Worm (Caenorhabditis elegans): Measurements from ENCODE around the gene sra-2.

sra-2 gene

ce11 chrII:9522986-9523385, 5.6 kb upstream of the sra-2 start, which contains the start of gene AH6.17:
TSS of gene AH6.17 (plus strand) at chrII:9523170.
- TF ChIP-seq flt-1 (GFP tag; IDR thresholded peaks at IDR 0.05) (no peak), tab-1 (GFP tag; IDR thresholded peaks at IDR 0.05) (no peak), med-1 (GFP tag; optimal IDR thresholded peaks at IDR 0.05; ENCODE audit: insufficient read depth) (no peak), klf-2 (GFP tag; conservative IDR thresholded peaks at IDR 0.05) (no peak), ztf-23 (GFP tag; IDR thresholded peaks at IDR 0.05) (no peak), T22C8.4 (GFP tag; IDR thresholded peaks at IDR 0.05) (no peak), ref-1 (GFP tag; conservative IDR thresholded peaks at IDR 0.05) (no peak), ztf-29 (GFP tag; IDR thresholded peaks at IDR 0.05) (no peak), cog-1 (tag; optimal IDR thresholded peaks at IDR 0.05) (no peak)

- TF ChIP-seq med-1 (GFP tag; optimal IDR thresholded peaks at IDR 0.05; ENCODE audit: insufficient read depth) (no peak), flt-1 (GFP tag; IDR thresholded peaks at IDR 0.05) (no peak), cog-1 (tag; optimal IDR thresholded peaks at IDR 0.05) (no peak), ztf-29 (GFP tag; IDR thresholded peaks at IDR 0.05) (no peak), klf-2 (GFP tag; conservative IDR thresholded peaks at IDR 0.05) (no peak), ztf-23 (GFP tag; IDR thresholded peaks at IDR 0.05) (no peak), ref-1 (GFP tag; conservative IDR thresholded peaks at IDR 0.05) (no peak), tab-1 (GFP tag; IDR thresholded peaks at IDR 0.05) (no peak), T22C8.4 (GFP tag; IDR thresholded peaks at IDR 0.05) (no peak)
These were observed 4.9 kb upstream of the sra-2 start, which contains the start of gene mex-6 for ce11 chrII:9523539-9524224. TSS of gene mex-6 (plus strand) at chrII:9524174.

ce11 chrII:9532011-9532410, 3.4 kb downstream of the sra-2 start, which contains the start of gene sra-9:
TSS of gene sra-9 (plus strand) at chrII:9532311.
- no peak for TF ChIP-seq tab-1 (GFP tag; IDR thresholded peaks at IDR 0.05)
- no peak for TF ChIP-seq ztf-23 (GFP tag; IDR thresholded peaks at IDR 0.05)
- no peak for TF ChIP-seq ref-1 (GFP tag; conservative IDR thresholded peaks at IDR 0.05)
- TF ChIP-seq T22C8.4 (GFP tag; IDR thresholded peaks at IDR 0.05) = no peak
- TF ChIP-seq med-1 (GFP tag; optimal IDR thresholded peaks at IDR 0.05; ENCODE audit: insufficient read depth) = no peak

- TF ChIP-seq klf-2 (GFP tag; conservative IDR thresholded peaks at IDR 0.05) (no peak), ztf-23 (GFP tag; IDR thresholded peaks at IDR 0.05) (no peak), flt-1 (GFP tag; IDR thresholded peaks at IDR 0.05) (no peak), T22C8.4 (GFP tag; IDR thresholded peaks at IDR 0.05) (no peak), cog-1 (tag; optimal IDR thresholded peaks at IDR 0.05) (no peak), ref-1 (GFP tag; conservative IDR thresholded peaks at IDR 0.05) (no peak), med-1 (GFP tag; optimal IDR thresholded peaks at IDR 0.05; ENCODE audit: insufficient read depth) (no peak), tab-1 (GFP tag; IDR thresholded peaks at IDR 0.05) (no peak), ztf-29 (GFP tag; IDR thresholded peaks at IDR 0.05) (no peak)
These were observed 8.8 kb downstream of the sra-2 start, which contains the start of gene sra-8 for ce11 chrII:9537429-9537828. TSS of gene sra-8 (plus strand) at chrII:9537729.

ce11 chrII:9540723-9541122, 12.1 kb downstream of the sra-2 start, which contains the start of gene sra-3:
TSS of gene sra-3 (minus strand) at chrII:9540823.
- TF ChIP-seq ref-1 (GFP tag; conservative IDR thresholded peaks at IDR 0.05) = no peak
- no peak for TF ChIP-seq T22C8.4 (GFP tag; IDR thresholded peaks at IDR 0.05)
- TF ChIP-seq flt-1 (GFP tag; IDR thresholded peaks at IDR 0.05) = no peak
- TF ChIP-seq ztf-29 (GFP tag; IDR thresholded peaks at IDR 0.05) = no peak
- no peak for TF ChIP-seq tab-1 (GFP tag; IDR thresholded peaks at IDR 0.05)
- no peak for TF ChIP-seq cog-1 (tag; optimal IDR thresholded peaks at IDR 0.05)
- no peak for TF ChIP-seq ztf-23 (GFP tag; IDR thresholded peaks at IDR 0.05)
- TF ChIP-seq med-1 (GFP tag; optimal IDR thresholded peaks at IDR 0.05; ENCODE audit: insufficient read depth) = no peak
- no peak for TF ChIP-seq klf-2 (GFP tag; conservative IDR thresholded peaks at IDR 0.05)

ce11 chrII:9542785-9543184, 14.2 kb downstream of the sra-2 start, which contains the start of gene sra-4:
TSS of gene sra-4 (minus strand) at chrII:9542885.
- TF ChIP-seq med-1 (GFP tag; optimal IDR thresholded peaks at IDR 0.05; ENCODE audit: insufficient read depth) (no peak), ztf-23 (GFP tag; IDR thresholded peaks at IDR 0.05) (no peak), cog-1 (tag; optimal IDR thresholded peaks at IDR 0.05) (no peak), tab-1 (GFP tag; IDR thresholded peaks at IDR 0.05) (no peak), klf-2 (GFP tag; conservative IDR thresholded peaks at IDR 0.05) (no peak), T22C8.4 (GFP tag; IDR thresholded peaks at IDR 0.05) (no peak), ztf-29 (GFP tag; IDR thresholded peaks at IDR 0.05) (no peak), flt-1 (GFP tag; IDR thresholded peaks at IDR 0.05) (no peak), ref-1 (GFP tag; conservative IDR thresholded peaks at IDR 0.05) (no peak)

- TF ChIP-seq ref-1 (GFP tag; conservative IDR thresholded peaks at IDR 0.05) (no peak), ztf-23 (GFP tag; IDR thresholded peaks at IDR 0.05) (no peak), flt-1 (GFP tag; IDR thresholded peaks at IDR 0.05) (no peak), tab-1 (GFP tag; IDR thresholded peaks at IDR 0.05) (no peak), T22C8.4 (GFP tag; IDR thresholded peaks at IDR 0.05) (no peak)
These were observed 15.8 kb downstream of the sra-2 start, which contains the start of gene sra-7 for ce11 chrII:9544386-9544785. TSS of gene sra-7 (plus strand) at chrII:9544686.

ce11 chrII:9550718-9551117, 22.1 kb downstream of the sra-2 start, which contains the start of gene sra-6:
TSS of gene sra-6 (minus strand) at chrII:9550818.
- TF ChIP-seq tab-1 (GFP tag; IDR thresholded peaks at IDR 0.05) (no peak), ref-1 (GFP tag; conservative IDR thresholded peaks at IDR 0.05) (no peak), flt-1 (GFP tag; IDR thresholded peaks at IDR 0.05) (no peak), med-1 (GFP tag; optimal IDR thresholded peaks at IDR 0.05; ENCODE audit: insufficient read depth) (no peak), T22C8.4 (GFP tag; IDR thresholded peaks at IDR 0.05) (no peak), klf-2 (GFP tag; conservative IDR thresholded peaks at IDR 0.05) (no peak), ztf-23 (GFP tag; IDR thresholded peaks at IDR 0.05) (no peak), cog-1 (tag; optimal IDR thresholded peaks at IDR 0.05) (no peak), ztf-29 (GFP tag; IDR thresholded peaks at IDR 0.05) (no peak)

- TF ChIP-seq klf-2 (GFP tag; conservative IDR thresholded peaks at IDR 0.05) = no peak
- no peak for TF ChIP-seq T22C8.4 (GFP tag; IDR thresholded peaks at IDR 0.05)
- TF ChIP-seq flt-1 (GFP tag; IDR thresholded peaks at IDR 0.05) = no peak
These were observed 23.0 kb downstream of the sra-2 start, which contains the start of gene F35H8.12 for ce11 chrII:9551536-9551935. TSS of gene F35H8.12 (plus strand) at chrII:9551836.

Data from whole organism, midembryonic.